Worm (Caenorhabditis elegans): ENCODE measurements around the gene Y113G7A.13.

Gene Y113G7A.13

DNA sequence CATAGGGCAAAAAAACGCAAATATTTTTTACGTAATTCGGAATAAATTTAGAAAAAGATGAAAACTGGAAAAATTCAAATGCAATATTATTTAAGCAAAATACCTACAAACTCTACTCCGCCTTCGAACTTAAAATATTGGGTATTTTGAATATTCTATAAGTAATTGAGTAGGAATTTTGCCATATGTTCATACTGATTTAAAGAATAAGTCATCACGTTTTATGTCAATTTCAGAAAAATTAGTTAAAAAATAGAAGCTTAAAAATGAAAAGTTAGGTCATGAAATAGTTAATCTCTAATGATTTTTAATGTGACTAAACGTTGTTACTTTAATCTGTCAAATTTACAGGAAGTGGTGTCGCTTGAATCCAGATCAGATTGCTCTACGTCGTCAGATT, 3.4 kb downstream of the Y113G7A.13 start, which contains the start of gene F19B2.7:
F19B2.7 (plus strand) TSS at position 301 of the 400 bp plus-strand sequence.
- TF ChIP-seq unc-62 (GFP tag; optimal IDR thresholded peaks at IDR 0.05), result no peak

DNA sequence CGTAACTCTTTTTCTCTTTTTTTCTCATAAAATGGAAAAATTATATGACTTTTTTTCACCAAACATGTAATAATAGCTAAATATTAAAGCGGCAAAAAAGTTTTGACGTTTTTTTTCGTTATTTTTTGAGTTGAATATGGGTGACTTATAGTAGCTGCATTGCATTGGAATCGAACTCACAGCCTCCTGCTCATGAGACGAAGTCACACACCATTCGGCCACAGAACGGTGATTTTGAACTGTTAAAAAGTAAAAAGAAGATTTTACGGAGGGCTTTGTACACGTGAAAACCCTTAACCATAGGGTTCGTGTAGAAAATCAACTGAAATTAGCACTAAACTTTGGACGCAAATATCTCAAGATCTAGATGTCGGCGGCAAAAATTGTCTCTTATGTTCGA, 3.9 kb downstream of the Y113G7A.13 start:
- no peak for TF ChIP-seq unc-62 (GFP tag; optimal IDR thresholded peaks at IDR 0.05)

DNA sequence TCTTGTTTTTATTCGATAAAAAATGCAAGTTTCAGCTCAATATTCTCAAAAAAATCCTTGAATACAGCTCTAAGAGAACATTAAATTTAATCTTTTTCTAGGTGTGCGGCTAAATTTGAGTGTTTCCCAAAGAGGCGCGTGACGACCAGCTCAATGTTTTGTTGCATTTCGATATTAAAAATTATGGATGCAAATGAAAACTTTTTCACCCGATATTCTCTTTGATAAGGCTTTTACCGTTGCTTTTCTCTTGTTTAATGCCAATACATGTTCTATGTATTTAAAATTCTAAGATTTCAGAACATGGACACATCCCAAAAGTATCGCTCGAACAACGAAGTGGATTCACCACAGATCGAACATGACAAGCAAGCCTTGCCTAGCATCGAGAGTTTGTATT, 10.2 kb downstream of the Y113G7A.13 start, which contains the start of gene F19B2.6:
F19B2.6 (plus strand) TSS at position 301 of the 400 bp plus-strand sequence.
- no peak for TF ChIP-seq unc-62 (GFP tag; optimal IDR thresholded peaks at IDR 0.05)

DNA sequence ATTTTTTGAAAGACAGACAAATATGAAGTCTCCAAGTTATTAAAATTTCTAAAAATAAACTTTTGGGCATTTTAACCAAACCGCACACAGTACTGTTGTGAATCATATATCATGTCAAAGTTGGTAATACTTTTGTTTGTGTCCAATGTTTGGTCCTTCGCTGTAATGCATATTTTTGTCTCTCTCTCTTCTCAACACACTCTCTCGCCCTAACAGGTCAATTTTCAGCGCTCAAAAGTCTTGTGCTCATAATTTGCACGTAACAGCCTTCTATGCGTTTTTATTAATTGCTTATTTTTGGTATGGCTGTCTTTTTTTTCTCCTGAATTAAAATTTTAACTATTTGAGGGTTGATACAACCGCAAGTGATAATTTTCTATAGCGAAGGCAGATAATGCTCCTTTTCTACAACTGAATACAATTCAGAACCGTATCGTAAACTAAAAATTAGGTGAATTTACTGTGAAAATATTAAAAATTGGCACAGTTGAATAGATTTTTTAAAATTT, 13.8 kb downstream of the Y113G7A.13 start:
- no peak for TF ChIP-seq unc-62 (GFP tag; optimal IDR thresholded peaks at IDR 0.05)

DNA sequence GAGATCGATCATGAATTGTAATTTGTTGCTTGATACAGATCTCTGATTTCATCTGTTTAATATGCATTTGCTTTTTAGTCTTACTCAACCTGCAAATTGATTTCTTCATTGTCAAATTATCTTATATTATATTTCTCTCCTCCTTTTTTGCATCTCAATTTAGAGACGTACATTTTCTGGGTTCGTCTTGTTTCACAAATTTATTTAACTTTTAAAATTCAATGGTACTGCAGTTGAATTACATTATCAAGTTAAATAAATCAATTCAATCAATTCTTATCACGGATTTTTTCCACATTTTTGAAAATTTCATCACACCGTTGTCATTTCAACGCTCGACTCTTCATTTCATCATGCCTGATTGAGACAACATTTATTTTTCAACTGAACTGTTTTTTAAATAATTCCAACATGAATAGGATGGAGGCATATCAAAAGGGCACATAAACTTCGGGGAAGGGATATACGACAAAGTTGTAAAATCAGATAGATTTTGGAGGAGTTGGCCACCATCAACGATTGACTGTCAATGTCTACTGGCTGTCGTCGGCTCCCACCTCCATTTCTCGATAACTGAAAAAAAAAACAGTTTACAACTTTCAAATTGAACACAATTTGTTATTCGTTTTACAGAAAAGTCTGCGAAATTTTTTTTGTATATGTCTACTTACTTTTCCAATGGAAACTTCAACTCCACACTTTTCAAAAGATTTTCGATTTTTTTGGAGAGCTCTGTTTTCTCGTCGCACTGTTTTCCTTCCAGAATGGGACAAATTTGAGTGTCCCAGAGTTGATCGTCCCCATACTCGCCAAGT, 14.5 kb downstream of the Y113G7A.13 start:
- TF ChIP-seq unc-62 (GFP tag; optimal IDR thresholded peaks at IDR 0.05), result no peak

ce11 chrV:20163105-20163449, 15.1 kb downstream of the Y113G7A.13 start:
- no peak for TF ChIP-seq unc-62 (GFP tag; optimal IDR thresholded peaks at IDR 0.05)

DNA sequence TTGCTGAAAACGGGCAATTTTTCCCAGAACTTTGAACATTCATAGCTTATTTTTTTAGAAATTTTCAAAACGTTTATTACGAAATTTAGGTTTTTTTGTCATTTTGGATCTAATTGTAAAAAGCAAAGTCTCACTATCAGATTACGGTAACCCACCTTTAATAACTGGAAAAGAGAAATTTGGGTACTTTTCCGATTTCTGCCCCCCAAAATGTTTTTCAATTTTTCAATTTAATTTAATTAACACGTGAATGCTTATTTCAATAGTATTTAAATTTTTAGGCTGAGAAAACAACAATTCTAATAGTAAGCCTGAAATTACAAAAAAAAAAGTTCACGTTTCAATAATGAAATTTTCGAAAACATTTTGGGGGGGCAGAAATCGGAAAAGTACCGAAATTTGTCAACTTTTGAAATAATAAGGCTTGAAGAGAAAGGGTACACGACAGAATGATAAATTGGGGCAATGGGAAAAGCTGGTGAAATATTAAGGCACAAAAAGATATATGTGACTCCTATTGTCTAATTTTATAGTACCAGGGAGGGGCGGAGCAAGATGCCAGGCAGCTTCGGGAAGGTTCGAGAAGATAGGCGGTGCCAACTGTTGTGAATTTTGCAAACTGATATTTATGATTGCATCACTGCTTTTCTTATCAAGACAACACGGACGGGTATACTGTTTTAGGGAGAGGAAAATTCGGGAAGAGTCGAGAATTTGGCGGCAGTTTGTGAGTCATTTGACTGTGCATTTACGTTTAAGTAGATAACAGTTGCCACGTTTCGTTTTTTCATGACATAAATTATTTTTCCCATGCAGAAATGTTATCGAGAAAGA, 16.3 kb downstream of the Y113G7A.13 start, which contains the start of gene F19B2.5:
F19B2.5 (minus strand) TSS at position 107 of the 834 bp plus-strand sequence.
- TF ChIP-seq unc-62 (GFP tag; optimal IDR thresholded peaks at IDR 0.05), result no peak

DNA sequence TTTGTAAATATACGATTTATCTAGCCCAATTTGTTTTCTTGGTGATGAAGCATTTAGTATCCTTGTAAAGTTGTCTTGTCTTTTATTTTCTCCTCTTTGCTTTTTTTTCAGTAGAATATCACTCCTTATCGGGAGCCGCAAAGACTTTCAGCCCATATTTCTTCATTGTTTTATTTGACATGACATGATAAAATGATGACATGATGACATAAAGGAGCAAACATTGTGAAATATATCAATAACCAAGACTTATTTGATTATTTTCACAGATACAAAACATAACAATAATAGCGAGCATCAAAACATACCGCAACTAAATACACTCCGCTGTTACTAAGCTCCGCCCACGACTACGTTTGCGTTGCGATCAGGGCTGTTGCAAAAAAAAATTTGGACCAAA, 17.8 kb downstream of the Y113G7A.13 start:
- no peak for TF ChIP-seq unc-62 (GFP tag; optimal IDR thresholded peaks at IDR 0.05)

- TF ChIP-seq unc-62 (GFP tag; optimal IDR thresholded peaks at IDR 0.05), result no peak
These were observed 23.9 kb downstream of the Y113G7A.13 start, which contains the start of gene srw-39 for ce11 chrV:20171941-20172340. Gene srw-39 (minus strand): TSS chrV:20172041.

- TF ChIP-seq unc-62 (GFP tag; optimal IDR thresholded peaks at IDR 0.05), result no peak
These were observed 34.3 kb downstream of the Y113G7A.13 start for ce11 chrV:20182311-20182710.

- no peak for TF ChIP-seq unc-62 (GFP tag; optimal IDR thresholded peaks at IDR 0.05)
These were observed 38.6 kb downstream of the Y113G7A.13 start, which contains the start of gene srz-16 for ce11 chrV:20186579-20186978. Gene srz-16 (minus strand): TSS chrV:20186679.

- TF ChIP-seq unc-62 (GFP tag; optimal IDR thresholded peaks at IDR 0.05), result no peak
These were observed 40.8 kb downstream of the Y113G7A.13 start, which contains the start of gene fbxa-116 for ce11 chrV:20188790-20189189. Gene fbxa-116 (minus strand): TSS chrV:20188890.

ce11 chrV:20192102-20192880, 44.3 kb downstream of the Y113G7A.13 start, which contains the start of the genes fbxa-115 and Y113G7B.27:
Gene fbxa-115 (minus strand): TSS chrV:20192152.
Gene Y113G7B.27 (plus strand): TSS chrV:20192830.
- no peak for TF ChIP-seq unc-62 (GFP tag; optimal IDR thresholded peaks at IDR 0.05)

- TF ChIP-seq unc-62 (GFP tag; optimal IDR thresholded peaks at IDR 0.05), result no peak
These were observed 47.5 kb downstream of the Y113G7A.13 start, which contains the start of the genes srh-217 and Y113G7B.28 for ce11 chrV:20195451-20196036. Gene srh-217 (minus strand): TSS chrV:20195551. Gene Y113G7B.28 (plus strand): TSS chrV:20195986.

DNA sequence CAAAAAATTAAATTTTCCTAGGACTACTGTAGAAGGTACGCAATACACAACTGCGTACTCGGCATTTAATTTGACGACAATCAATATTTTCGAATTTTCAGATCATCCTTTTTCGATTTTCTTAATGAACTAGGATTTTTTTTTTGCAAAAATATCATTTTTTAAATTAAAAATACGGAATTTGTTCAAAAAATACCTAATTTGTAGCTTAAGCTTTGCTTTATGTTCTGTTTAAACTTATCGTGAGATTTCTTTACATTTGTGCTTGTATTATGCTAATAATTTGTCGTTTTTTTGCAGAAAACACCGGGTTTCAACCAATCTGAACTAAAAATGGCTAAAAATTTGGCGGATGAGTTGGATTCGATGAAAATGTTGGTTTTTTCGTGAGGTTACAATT, 48.7 kb downstream of the Y113G7A.13 start, which contains the start of gene ftr-1:
ftr-1 (plus strand) TSS at position 301 of the 400 bp plus-strand sequence.
- no peak for TF ChIP-seq unc-62 (GFP tag; optimal IDR thresholded peaks at IDR 0.05)

All from whole organism, dauer.